Fruit fly (Drosophila melanogaster) whole organism: ENCODE data around the gene Pvf2.

Source experiments
- CG8478 ChIP-seq: fragments of >200 bp; optimal IDR thresholded peaks from 2 replicates; lab custom pipeline; 2018; ENCODE audit warnings: inconsistent platforms
- EcR ChIP-seq, 2 experiments: fragments of >200 bp; optimal IDR thresholded peaks; 2 replicates each; lab custom pipeline; 2017; ENCODE audit warnings: missing biosample characterization in 2 of 2, missing genetic modification characterization in 2 of 2, missing genetic modification reagents in 2 of 2
- psq ChIP-seq: fragments of >200 bp; optimal IDR thresholded peaks from 2 replicates; lab custom pipeline; 2017
- usp ChIP-seq: fragments of >200 bp; optimal IDR thresholded peaks from 2 replicates; lab custom pipeline; 2017; ENCODE audit warnings: missing biosample characterization, missing genetic modification characterization, mixed read lengths

DNA sequence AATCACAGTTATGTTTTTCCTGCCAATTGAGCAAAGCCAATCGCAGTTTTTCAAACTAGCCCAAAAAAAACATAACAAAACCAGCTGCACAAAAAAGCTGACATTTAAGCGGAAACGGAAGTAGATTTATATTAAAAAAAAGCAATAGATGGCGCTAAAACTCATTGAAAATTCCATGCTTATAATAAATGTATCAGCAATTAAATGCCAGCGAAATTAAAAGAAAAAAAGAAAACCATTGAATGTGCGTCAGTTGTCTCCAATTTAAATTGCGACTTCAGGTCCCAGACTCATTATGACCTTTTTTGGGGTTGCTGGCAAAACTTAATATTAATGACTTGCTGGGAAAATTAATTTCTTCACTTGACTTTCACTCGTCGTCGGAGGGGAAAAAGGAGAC is 29.7 kb upstream of the Pvf2 start:
- TF ChIP-seq CG8478 (lab: Kevin White, UChicago) (no peak), EcR (GFP tag; optimal IDR thresholded peaks at IDR 0.05; lab: Kevin White, UChicago) (no peak), usp (GFP tag; lab: Kevin White, UChicago) (no peak), psq (lab: Kevin White, UChicago) (no peak)
